Fruit fly (Drosophila melanogaster): ENCODE results near the gene Bcs1.

DNA sequence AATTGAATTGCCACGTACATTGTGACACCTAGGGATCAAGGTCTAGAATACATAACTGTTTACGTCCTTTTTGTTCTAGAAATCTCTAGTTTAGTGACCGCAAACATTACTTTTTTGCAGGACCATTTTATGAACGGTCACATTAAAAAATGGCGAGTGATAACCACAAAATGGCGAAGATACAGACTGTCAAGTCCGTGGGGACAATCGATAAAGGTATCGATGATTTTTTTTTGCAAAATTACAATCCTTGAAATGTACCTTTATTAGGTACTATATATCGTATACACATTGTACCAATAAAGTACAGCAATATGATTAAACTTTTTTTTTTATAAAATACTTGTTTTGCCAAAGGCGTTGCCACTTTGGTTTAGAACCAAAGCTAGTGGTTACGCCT, 8.0 kb downstream of the Bcs1 start:
- TF ChIP-seq ey (GFP tag; optimal IDR thresholded peaks at IDR 0.05) (no peak), Hr78 (GFP tag; optimal IDR thresholded peaks at IDR 0.05) (no peak), h (GFP tag; optimal IDR thresholded peaks at IDR 0.05) (no peak), fru (GFP tag; optimal IDR thresholded peaks at IDR 0.05) (no peak), sv (GFP tag; optimal IDR thresholded peaks at IDR 0.05) (no peak)

Data from whole organism, wandering third instar larva.